Worm (Caenorhabditis elegans) whole organism, young adult: Measurements from ENCODE around the gene irld-65.

Source experiments
- D2030.7 ChIP-seq: fragments of 200-800 bp; sonication (Bioruptor generic); IDR thresholded peaks from 2 replicates; pipeline ENCODE4 v1.3.6; 2022; ENCODE audit warnings: missing genetic modification reagents, missing genetic modification characterization, missing compliant biosample characterization
- F10E7.11 ChIP-seq: sonication (generic microtip); optimal IDR thresholded peaks from 2 replicates; lab custom pipeline; 2017; ENCODE audit warnings: mild to moderate bottlenecking, missing genetic modification characterization, moderate library complexity, missing compliant biosample characterization
- F23B12.7 ChIP-seq: sonication (generic microtip); optimal IDR thresholded peaks from 2 replicates; lab custom pipeline; 2017; ENCODE audit warnings: missing genetic modification characterization, mild to moderate bottlenecking, missing compliant biosample characterization, antibody characterized with exemption, moderate library complexity; ENCODE audit not compliant: insufficient read depth
- F33H1.4 ChIP-seq: fragments of 200-800 bp; sonication (Bioruptor generic); IDR thresholded peaks from 2 replicates; pipeline ENCODE4 v1.3.6; 2022; ENCODE audit warnings: missing genetic modification reagents, missing genetic modification characterization, missing compliant biosample characterization
- F49E8.2 ChIP-seq: sonication (generic microtip); optimal IDR thresholded peaks from 3 replicates; lab custom pipeline; 2017; ENCODE audit warnings: missing genetic modification characterization, mild to moderate bottlenecking, missing compliant biosample characterization, antibody characterized with exemption, moderate library complexity; ENCODE audit not compliant: insufficient read depth
- F55B11.4 ChIP-seq: sonication (generic microtip); optimal IDR thresholded peaks from 2 replicates; lab custom pipeline; 2016; ENCODE audit warnings: missing compliant biosample characterization, missing genetic modification characterization, borderline replicate concordance; ENCODE audit not compliant: insufficient read depth
- K11D2.4 ChIP-seq: fragments of 200-800 bp; sonication (Bioruptor generic); IDR thresholded peaks from 2 replicates; pipeline ENCODE4 v1.3.6; 2022; ENCODE audit warnings: missing genetic modification reagents, missing genetic modification characterization, missing compliant biosample characterization
- K12H6.12 ChIP-seq: fragments of 200-800 bp; sonication (Bioruptor generic); optimal IDR thresholded peaks from 2 replicates; lab custom pipeline; 2018; ENCODE audit warnings: mild to moderate bottlenecking, missing genetic modification characterization, missing compliant biosample characterization
- T07F8.4 ChIP-seq: sonication (generic microtip); optimal IDR thresholded peaks from 2 replicates; lab custom pipeline; 2016; ENCODE audit warnings: mild to moderate bottlenecking, missing genetic modification characterization, moderate library complexity, missing compliant biosample characterization
- T26A5.8 ChIP-seq: sonication (generic microtip); optimal IDR thresholded peaks from 2 replicates; lab custom pipeline; 2016; ENCODE audit warnings: missing genetic modification characterization, missing compliant biosample characterization
- Y53G8AR.9 ChIP-seq: fragments of 200-800 bp; sonication (Bioruptor generic); conservative IDR thresholded peaks from 2 replicates; pipeline ENCODE4 v1.3.6; 2022; ENCODE audit warnings: missing genetic modification reagents, missing genetic modification characterization, missing compliant biosample characterization
- Y56A3A.18 ChIP-seq: fragments of 200-800 bp; sonication (Bioruptor generic); IDR thresholded peaks from 2 replicates; pipeline ENCODE4 v1.3.6; 2022; ENCODE audit warnings: missing genetic modification reagents, missing genetic modification characterization, missing compliant biosample characterization
- Y79H2A.3 ChIP-seq: fragments of 200-800 bp; sonication (Bioruptor generic); conservative IDR thresholded peaks from 2 replicates; pipeline ENCODE4 v1.3.6; 2022; ENCODE audit warnings: missing genetic modification reagents, missing genetic modification characterization, missing compliant biosample characterization
- Y95B8A.8 ChIP-seq: fragments of 200-800 bp; sonication (Bioruptor generic); IDR thresholded peaks from 2 replicates; pipeline ENCODE4 v1.3.6; 2022; ENCODE audit warnings: missing genetic modification reagents, missing genetic modification characterization, missing compliant biosample characterization
- akir-1 ChIP-seq: fragments of 200-800 bp; sonication (Bioruptor generic); optimal IDR thresholded peaks from 2 replicates; lab custom pipeline; 2018; ENCODE audit warnings: mild to moderate bottlenecking, missing genetic modification characterization, moderate library complexity, missing compliant biosample characterization
- ama-1 ChIP-seq, 3 experiments: fragments of 150-350 bp in 1 of 3; sonication (generic microtip) in 2 of 3; optimal IDR thresholded peaks; 2 replicates each; lab custom pipeline; 2014 to 2018; ENCODE audit warnings: missing biosample characterization in 2 of 3, missing genetic modification characterization in 2 of 3, missing genetic modification reagents in 2 of 3
- aptf-2 ChIP-seq: fragments of 200-800 bp; sonication (Bioruptor generic); conservative IDR thresholded peaks from 2 replicates; pipeline ENCODE4 v1.3.6; 2022; ENCODE audit warnings: missing genetic modification reagents, missing genetic modification characterization, missing compliant biosample characterization
- attf-3 ChIP-seq: fragments of 200-800 bp; sonication (Bioruptor generic); conservative IDR thresholded peaks from 2 replicates; pipeline ENCODE4 v1.3.6; 2022; ENCODE audit warnings: missing genetic modification reagents, missing genetic modification characterization, missing compliant biosample characterization
- attf-5 ChIP-seq: fragments of 200-800 bp; sonication (Bioruptor generic); optimal IDR thresholded peaks from 2 replicates; lab custom pipeline; 2018; ENCODE audit warnings: mild to moderate bottlenecking, missing genetic modification characterization, missing compliant biosample characterization
- attf-6 ChIP-seq: fragments of 200-800 bp; sonication (Bioruptor generic); IDR thresholded peaks from 2 replicates; pipeline ENCODE4 v1.3.6; 2022; ENCODE audit warnings: missing genetic modification reagents, missing genetic modification characterization, missing compliant biosample characterization
- ceh-40 ChIP-seq: fragments of 200-800 bp; sonication (Bioruptor generic); IDR thresholded peaks from 2 replicates; pipeline ENCODE4 v1.3.6; 2022; ENCODE audit warnings: missing genetic modification characterization, missing compliant biosample characterization
- ceh-79 ChIP-seq: sonication (generic microtip); optimal IDR thresholded peaks from 2 replicates; lab custom pipeline; 2017; ENCODE audit warnings: mild to moderate bottlenecking, missing genetic modification characterization, missing compliant biosample characterization
- dox-1 ChIP-seq: fragments of 200-800 bp; sonication (Bioruptor generic); IDR thresholded peaks from 2 replicates; pipeline ENCODE4 v1.3.6; 2022; ENCODE audit warnings: missing genetic modification reagents, missing genetic modification characterization, missing compliant biosample characterization
- efl-1 ChIP-seq: fragments of 150-350 bp; optimal IDR thresholded peaks from 2 replicates; lab custom pipeline; 2014; ENCODE audit warnings: missing biosample characterization, missing genetic modification reagents, missing genetic modification characterization
- egl-44 ChIP-seq: fragments of 200-800 bp; sonication (Bioruptor generic); IDR thresholded peaks from 2 replicates; pipeline ENCODE4 v1.3.6; 2022; ENCODE audit warnings: missing genetic modification reagents, missing genetic modification characterization, missing compliant biosample characterization
- ekl-4 ChIP-seq: fragments of 200-800 bp; sonication (Bioruptor generic); IDR thresholded peaks from 2 replicates; pipeline ENCODE4 v1.3.6; 2022; ENCODE audit warnings: missing genetic modification reagents, missing genetic modification characterization, missing compliant biosample characterization
- gei-17 ChIP-seq: fragments of 200-800 bp; sonication (Bioruptor generic); optimal IDR thresholded peaks from 2 replicates; lab custom pipeline; 2018; ENCODE audit warnings: mild to moderate bottlenecking, missing genetic modification characterization, missing compliant biosample characterization
- hsf-1 ChIP-seq: fragments of 200-800 bp; sonication (Bioruptor generic); IDR thresholded peaks from 2 replicates; pipeline ENCODE4 v1.3.6; 2022; ENCODE audit warnings: missing genetic modification reagents, missing genetic modification characterization, missing compliant biosample characterization
- lag-1 ChIP-seq: fragments of 200-800 bp; sonication (Bioruptor generic); IDR thresholded peaks from 2 replicates; pipeline ENCODE4 v1.3.6; 2022; ENCODE audit warnings: missing genetic modification reagents, missing genetic modification characterization, missing compliant biosample characterization
- let-526 ChIP-seq: fragments of 200-800 bp; sonication (Bioruptor generic); IDR thresholded peaks from 2 replicates; pipeline ENCODE4 v1.3.6; 2022; ENCODE audit warnings: missing genetic modification reagents, missing genetic modification characterization, missing compliant biosample characterization
- lin-26 ChIP-seq: fragments of 200-800 bp; sonication (Bioruptor generic); IDR thresholded peaks from 2 replicates; pipeline ENCODE4 v1.3.6; 2022; ENCODE audit warnings: missing genetic modification reagents, missing genetic modification characterization, missing compliant biosample characterization
- lin-54 ChIP-seq: fragments of 200-800 bp; sonication (Bioruptor generic); optimal IDR thresholded peaks from 2 replicates; lab custom pipeline; 2018; ENCODE audit warnings: mild to moderate bottlenecking, missing genetic modification characterization, missing compliant biosample characterization
- lir-1 ChIP-seq: fragments of 200-800 bp; sonication (Bioruptor generic); conservative IDR thresholded peaks from 2 replicates; pipeline ENCODE4 v1.3.6; 2022; ENCODE audit warnings: missing genetic modification reagents, missing genetic modification characterization, missing compliant biosample characterization
- madf-3 ChIP-seq: fragments of 200-800 bp; sonication (Bioruptor generic); IDR thresholded peaks from 2 replicates; pipeline ENCODE4 v1.3.6; 2022; ENCODE audit warnings: missing genetic modification reagents, missing genetic modification characterization, missing compliant biosample characterization
- madf-8 ChIP-seq: fragments of 200-800 bp; sonication (Bioruptor generic); conservative IDR thresholded peaks from 2 replicates; pipeline ENCODE4 v1.3.6; 2022; ENCODE audit warnings: missing genetic modification reagents, missing genetic modification characterization, missing compliant biosample characterization
- mcd-1 ChIP-seq: fragments of 200-800 bp; sonication (Bioruptor generic); IDR thresholded peaks from 2 replicates; pipeline ENCODE4 v1.3.6; 2022; ENCODE audit warnings: missing genetic modification reagents, missing genetic modification characterization, missing compliant biosample characterization
- nfya-1 ChIP-seq: sonication (generic microtip); optimal IDR thresholded peaks from 2 replicates; lab custom pipeline; 2017; ENCODE audit warnings: antibody characterized with exemption, missing compliant biosample characterization, missing genetic modification characterization, borderline replicate concordance; ENCODE audit not compliant: insufficient read depth
- nfya-2 ChIP-seq: fragments of 200-800 bp; sonication (Bioruptor generic); IDR thresholded peaks from 2 replicates; pipeline ENCODE4 v1.3.6; 2022; ENCODE audit warnings: missing genetic modification reagents, missing genetic modification characterization, missing compliant biosample characterization
- nhr-179 ChIP-seq: sonication (generic microtip); optimal IDR thresholded peaks from 2 replicates; lab custom pipeline; 2016; ENCODE audit warnings: mild to moderate bottlenecking, missing genetic modification characterization, missing compliant biosample characterization
- nhr-80 ChIP-seq: sonication (generic microtip); optimal IDR thresholded peaks from 2 replicates; lab custom pipeline; 2016; ENCODE audit warnings: missing genetic modification characterization, missing compliant biosample characterization
- pbrm-1 ChIP-seq: fragments of 200-800 bp; sonication (Bioruptor generic); IDR thresholded peaks from 2 replicates; pipeline ENCODE4 v1.3.6; 2022; ENCODE audit warnings: missing genetic modification reagents, missing genetic modification characterization, missing compliant biosample characterization
- pha-4 ChIP-seq: fragments of 150-350 bp; sonication (generic microtip); optimal IDR thresholded peaks from 2 replicates; lab custom pipeline; 2014; ENCODE audit warnings: missing biosample characterization, missing genetic modification reagents, missing genetic modification characterization
- snpc-4 ChIP-seq, 5 experiments: fragments of 150-350 bp in 1 of 5; sonication (generic microtip) in 4 of 5; optimal IDR thresholded peaks; 2 replicates each; lab custom pipeline; 2014 to 2018; ENCODE audit warnings: missing genetic modification characterization in 5 of 5, missing biosample characterization in 3 of 5, antibody characterized with exemption in 2 of 5, mild to moderate bottlenecking in 2 of 5, missing compliant biosample characterization in 2 of 5, missing genotype in 2 of 5, moderate library complexity in 2 of 5, missing genetic modification reagents in 1 of 5
- sptf-2 ChIP-seq: fragments of 200-800 bp; sonication (Bioruptor generic); optimal IDR thresholded peaks from 2 replicates; lab custom pipeline; 2018; ENCODE audit warnings: mild to moderate bottlenecking, missing genetic modification characterization, missing compliant biosample characterization
- tlf-1 ChIP-seq: fragments of 200-800 bp; sonication (Bioruptor generic); optimal IDR thresholded peaks from 2 replicates; lab custom pipeline; 2018; ENCODE audit warnings: mild to moderate bottlenecking, missing genetic modification characterization, missing compliant biosample characterization
- ztf-26 ChIP-seq: sonication (generic microtip); optimal IDR thresholded peaks from 2 replicates; lab custom pipeline; 2017; ENCODE audit warnings: missing genetic modification characterization, missing compliant biosample characterization
- ztf-3 ChIP-seq: fragments of 200-800 bp; sonication (Bioruptor generic); optimal IDR thresholded peaks from 2 replicates; lab custom pipeline; 2018; ENCODE audit warnings: mild to moderate bottlenecking, missing genetic modification characterization, missing compliant biosample characterization

The irld-65 gene

ce11 chrII:2919074-2919857 is 18.5 kb downstream of the irld-65 start, which contains the start of the genes ncap-1 and Y110A2AR.1 (continued):
- TF ChIP-seq D2030.7 (peak; percentile 86), nhr-179 (tag; lab: Kevin White, UChicago) (no peak), T26A5.8 (tag; lab: Kevin White, UChicago) (no peak), ztf-3 (GFP tag; lab: Kevin White, UChicago) (no peak), F49E8.2 (tag; lab: Kevin White, UChicago) (no peak), F33H1.4 (GFP tag; lab: Robert Waterston, UW) (peak; percentile 99), pbrm-1 (no peak), lin-26 (no peak), madf-3 (GFP tag; lab: Robert Waterston, UW) (no peak), aptf-2 (GFP tag; lab: Robert Waterston, UW) (no peak), nhr-80 (no peak), K12H6.12 (no peak), F23B12.7 (no peak), attf-5 (no peak), Y95B8A.8 (no peak), Y53G8AR.9 (GFP tag; lab: Robert Waterston, UW) (no peak), pha-4 (tag; lab: Kevin White, UChicago) (no peak), lag-1 (GFP tag; lab: Robert Waterston, UW) (no peak), K11D2.4 (GFP tag; lab: Robert Waterston, UW) (no peak), gei-17 (GFP tag; lab: Kevin White, UChicago) (no peak), nfya-1 (no peak), akir-1 (GFP tag; lab: Kevin White, UChicago) (no peak), snpc-4 (GFP tag; optimal IDR thresholded peaks at IDR 0.05; lab: Kevin White, UChicago) (no peak), snpc-4 (tag; optimal IDR thresholded peaks at IDR 0.05; lab: Kevin White, UChicago) (no peak), tlf-1 (GFP tag; lab: Kevin White, UChicago) (no peak), hsf-1 (no peak), ztf-26 (no peak), egl-44 (GFP tag; lab: Robert Waterston, UW) (no peak), ceh-40 (no peak), F55B11.4 (no peak), attf-6 (GFP tag; lab: Robert Waterston, UW) (no peak), Y56A3A.18 (no peak), nfya-2 (GFP tag; lab: Robert Waterston, UW) (no peak), ekl-4 (GFP tag; lab: Robert Waterston, UW) (no peak; the same call in 1 of the 2 replicates), attf-3 (no peak), let-526 (GFP tag; lab: Robert Waterston, UW) (no peak), efl-1 (peak; percentile 87), ama-1 (optimal IDR thresholded peaks at IDR 0.05; lab: Kevin White, UChicago) (no peak), ama-1 (GFP tag; optimal IDR thresholded peaks at IDR 0.05; lab: Kevin White, UChicago) (no peak), Y79H2A.3 (GFP tag; lab: Robert Waterston, UW) (no peak), T07F8.4 (tag; lab: Kevin White, UChicago) (no peak), F10E7.11 (no peak), sptf-2 (no peak), mcd-1 (GFP tag; lab: Robert Waterston, UW) (no peak), dox-1 (GFP tag; lab: Robert Waterston, UW) (no peak), lin-54 (GFP tag; lab: Kevin White, UChicago) (peak; percentile 58), madf-8 (GFP tag; lab: Robert Waterston, UW) (peak; percentile 80), lir-1 (GFP tag; lab: Robert Waterston, UW) (no peak), ceh-79 (tag; lab: Kevin White, UChicago) (no peak)
- TF ChIP-seq, all 124 proteins: peak for 17
